Fruit fly (Drosophila melanogaster): ENCODE data around the gene Cip4.

dm6 chr3L:4362937-4363336, 965 bp downstream of the Cip4 start:
- TF ChIP-seq CG4318 (GFP tag; optimal IDR thresholded peaks at IDR 0.05), result no peak
- TF ChIP-seq ss (GFP tag; optimal IDR thresholded peaks at IDR 0.05), result no peak
- TF ChIP-seq CG7368 (GFP tag; optimal IDR thresholded peaks at IDR 0.05), result no peak
- no peak for TF ChIP-seq CG11762 (GFP tag; optimal IDR thresholded peaks at IDR 0.05; ENCODE audit: insufficient read depth)
- TF ChIP-seq fd59A (GFP tag; optimal IDR thresholded peaks at IDR 0.05), result no peak

Data from whole organism, prepupa.